Fruit fly (Drosophila melanogaster): ENCODE results near the gene Rim.
A peak's percentile ranks its signal among the peaks of the same experiment; 100 is the strongest.

Gene Rim

DNA sequence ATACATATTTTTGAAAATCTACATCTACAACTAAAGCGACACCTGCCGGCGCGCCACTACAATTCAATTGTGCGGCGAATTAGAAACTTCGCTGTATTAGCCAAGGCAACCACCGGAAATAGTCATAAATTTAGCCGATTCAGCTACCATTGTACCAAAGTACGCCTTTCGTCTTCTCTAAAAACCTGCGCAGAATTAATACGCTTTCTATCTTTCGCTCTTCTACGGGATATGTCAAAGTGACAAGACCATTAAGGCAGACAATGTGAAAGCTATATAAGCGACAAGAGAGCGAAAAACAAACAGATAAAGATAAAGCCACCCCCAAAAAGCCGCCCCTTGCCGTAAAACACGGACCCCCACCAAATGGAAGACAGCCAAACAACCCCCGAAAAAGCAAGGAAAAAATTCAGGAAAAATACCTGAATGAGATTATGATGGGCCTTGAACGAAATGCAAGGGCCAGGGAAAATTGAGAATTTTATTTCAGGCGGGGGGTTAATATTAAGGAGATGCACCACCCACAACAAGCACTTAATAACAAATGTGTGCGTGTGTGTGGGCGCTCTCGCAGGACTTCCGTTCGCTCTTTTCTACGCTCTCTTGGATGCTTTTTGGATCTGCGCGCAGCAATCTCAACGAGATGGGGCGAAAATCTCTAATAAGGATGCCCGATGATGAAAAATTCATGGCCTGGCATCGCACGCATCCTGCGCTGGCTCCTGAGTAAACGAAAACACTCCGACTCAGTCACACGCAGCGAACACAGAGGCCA is 2.9 kb upstream of the Rim start, which contains the start of gene cpo (continued):
- peak; percentile 98 for TF ChIP-seq caup (GFP tag; optimal IDR thresholded peaks at IDR 0.05; ENCODE audit: severe bottlenecking)
- peak; percentile 54 for TF ChIP-seq Max (GFP tag; optimal IDR thresholded peaks at IDR 0.05)
- TF ChIP-seq CG11504 (tag; optimal IDR thresholded peaks at IDR 0.05): peak; percentile 76
- TF ChIP-seq Ets65A (GFP tag): peak; percentile 100
- peak; percentile 69 for TF ChIP-seq pita (GFP tag; optimal IDR thresholded peaks at IDR 0.05)
- TF ChIP-seq fd64A (GFP tag; optimal IDR thresholded peaks at IDR 0.05): peak; percentile 90
- TF ChIP-seq bsh (GFP tag; optimal IDR thresholded peaks at IDR 0.05): peak in 1 of 2 experiments; percentile 88
- TF ChIP-seq CG9727 (GFP tag; optimal IDR thresholded peaks at IDR 0.05): peak; percentile 84
- no peak for TF ChIP-seq Lpt (GFP tag; optimal IDR thresholded peaks at IDR 0.05)
- peak; percentile 71 for TF ChIP-seq CG3163 (GFP tag; optimal IDR thresholded peaks at IDR 0.05)
- peak; percentile 72 for TF ChIP-seq tin (GFP tag; optimal IDR thresholded peaks at IDR 0.05)
- TF ChIP-seq ERR (GFP tag; optimal IDR thresholded peaks at IDR 0.05): peak; percentile 9
- TF ChIP-seq Hr39 (optimal IDR thresholded peaks at IDR 0.05): no peak
- peak; percentile 77 for TF ChIP-seq CG4854 (GFP tag; optimal IDR thresholded peaks at IDR 0.05)
- peak; percentile 35 for TF ChIP-seq jumu (GFP tag; optimal IDR thresholded peaks at IDR 0.05)
- TF ChIP-seq Hey (tag; optimal IDR thresholded peaks at IDR 0.05): peak; percentile 79
- no peak for TF ChIP-seq CG42726 (GFP tag; IDR thresholded peaks at IDR 0.05; ENCODE audit: partially characterized antibody)
- peak; percentile 80 for TF ChIP-seq CG6689 (GFP tag; IDR thresholded peaks at IDR 0.05)
- TF ChIP-seq ap (GFP tag; IDR thresholded peaks at IDR 0.05): peak; percentile 84
- TF ChIP-seq pb (GFP tag; optimal IDR thresholded peaks at IDR 0.05): peak; percentile 94
- peak; percentile 86 for TF ChIP-seq Ptx1 (GFP tag; IDR thresholded peaks at IDR 0.05)
- TF ChIP-seq Bgb (GFP tag; IDR thresholded peaks at IDR 0.05; ENCODE audit: partially characterized antibody): no peak
- TF ChIP-seq fu2 (GFP tag; optimal IDR thresholded peaks at IDR 0.05): peak; percentile 70
- no peak for TF ChIP-seq knrl (GFP tag; IDR thresholded peaks at IDR 0.05; ENCODE audit: partially characterized antibody)
- peak; percentile 69 for TF ChIP-seq Spps (tag; optimal IDR thresholded peaks at IDR 0.05)
- TF ChIP-seq Camta (GFP tag; optimal IDR thresholded peaks at IDR 0.05): peak; percentile 63
- TF ChIP-seq CG6813 (GFP tag; optimal IDR thresholded peaks at IDR 0.05): peak; percentile 97
- peak; percentile 81 for TF ChIP-seq psq (GFP tag; optimal IDR thresholded peaks at IDR 0.05)
- peak; percentile 73 for TF ChIP-seq oc (tag; optimal IDR thresholded peaks at IDR 0.05)
- TF ChIP-seq eyg (GFP tag; optimal IDR thresholded peaks at IDR 0.05): peak; percentile 85
- TF ChIP-seq unpg (GFP tag; optimal IDR thresholded peaks at IDR 0.05): peak; percentile 91
- no peak for TF ChIP-seq corto (GFP tag; optimal IDR thresholded peaks at IDR 0.05)
- peak; percentile 62 for TF ChIP-seq Nf-YB (GFP tag; optimal IDR thresholded peaks at IDR 0.05)
- TF ChIP-seq CG1792 (GFP tag; optimal IDR thresholded peaks at IDR 0.05): peak; percentile 77
- TF ChIP-seq CG3065 (GFP tag; optimal IDR thresholded peaks at IDR 0.05): peak; percentile 88
- TF ChIP-seq tup (GFP tag; optimal IDR thresholded peaks at IDR 0.05): no peak
- TF ChIP-seq CG31224 (GFP tag; IDR thresholded peaks at IDR 0.05): peak; percentile 76
- peak; percentile 50 for TF ChIP-seq pzg (GFP tag; optimal IDR thresholded peaks at IDR 0.05)
- 0 out of 2 replicates have a peak, but pooled peaks have one; percentile 29 for TF ChIP-seq CG8765 (GFP tag; IDR thresholded peaks at IDR 0.05)
- TF ChIP-seq yki (optimal IDR thresholded peaks at IDR 0.05): no peak
- TF ChIP-seq CG3838 (GFP tag; optimal IDR thresholded peaks at IDR 0.05): peak; percentile 80
- TF ChIP-seq Awh (GFP tag; IDR thresholded peaks at IDR 0.05): peak; percentile 92
- no peak for TF ChIP-seq Gsc (GFP tag; IDR thresholded peaks at IDR 0.05)
- peak; percentile 95 for TF ChIP-seq Abd-B (GFP tag; optimal IDR thresholded peaks at IDR 0.05)
- peak; percentile 77 for TF ChIP-seq pfk (GFP tag; optimal IDR thresholded peaks at IDR 0.05)
- peak; percentile 92 for TF ChIP-seq CG13775 (GFP tag; optimal IDR thresholded peaks at IDR 0.05)
- peak; percentile 64 for TF ChIP-seq CG12769 (tag; optimal IDR thresholded peaks at IDR 0.05)
- peak; percentile 86 for TF ChIP-seq CG43689 (GFP tag; IDR thresholded peaks at IDR 0.05)
- TF ChIP-seq dimm (GFP tag; IDR thresholded peaks at IDR 0.05): peak; percentile 79
- TF ChIP-seq ssp (GFP tag; IDR thresholded peaks at IDR 0.05): peak; percentile 63
